Worm (Caenorhabditis elegans): ENCODE results near the gene sec-15.

The sec-15 gene

DNA sequence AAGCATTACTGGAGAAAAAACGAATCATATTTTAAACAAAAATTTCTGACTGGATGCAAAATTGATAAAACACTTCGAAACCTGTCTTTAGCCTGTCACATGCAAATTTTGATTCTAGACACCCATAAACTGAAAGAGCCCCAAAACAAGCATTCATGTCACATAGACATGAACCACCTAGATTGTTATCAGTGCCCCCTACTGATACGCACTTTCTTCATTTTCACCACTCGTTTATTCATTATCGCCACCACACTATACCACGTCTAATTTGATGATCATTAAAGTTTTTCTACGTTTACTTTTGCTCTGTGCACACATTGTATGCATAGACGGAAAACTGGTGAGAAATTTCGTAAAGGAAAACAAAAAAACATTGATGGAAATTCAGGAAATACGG is 23.6 kb downstream of the sec-15 start, which contains the start of gene cnnm-2:
cnnm-2 (plus strand) TSS at position 190 of the 400 bp plus-strand sequence.
- no peak for TF ChIP-seq lin-13 (tag; optimal IDR thresholded peaks at IDR 0.05)
- TF ChIP-seq unc-39 (tag; optimal IDR thresholded peaks at IDR 0.05), result no peak
- no peak for TF ChIP-seq pha-4 (tag; optimal IDR thresholded peaks at IDR 0.05)
- TF ChIP-seq lin-32 (GFP tag; optimal IDR thresholded peaks at IDR 0.05), result no peak
- no peak for TF ChIP-seq flh-1 (GFP tag; optimal IDR thresholded peaks at IDR 0.05)
- no peak for TF ChIP-seq ces-1 (GFP tag; optimal IDR thresholded peaks at IDR 0.05)

DNA sequence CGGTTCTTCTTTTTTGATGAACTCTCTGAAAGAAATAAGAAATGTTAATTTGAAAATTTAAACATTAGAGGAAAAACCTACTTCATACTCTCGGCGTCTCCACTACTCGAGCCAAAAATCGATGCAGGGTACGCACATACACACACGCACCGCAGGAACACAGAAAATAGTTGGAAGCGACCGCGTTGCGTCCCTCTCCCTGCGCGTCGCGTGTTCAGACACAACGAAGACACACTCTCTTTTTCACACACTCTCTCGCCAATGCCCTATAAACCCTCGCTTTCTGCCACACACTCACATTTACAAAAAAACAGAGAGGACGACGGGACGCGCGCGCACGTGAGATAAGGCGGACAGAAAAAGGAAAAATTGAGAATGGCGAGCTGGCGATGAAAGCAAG is 24.6 kb downstream of the sec-15 start, which contains the start of gene R04E5.9:
R04E5.9 (minus strand) TSS at position 235 of the 400 bp plus-strand sequence.
- TF ChIP-seq mep-1 (tag; optimal IDR thresholded peaks at IDR 0.05) (peak; percentile 56), ces-1 (GFP tag; optimal IDR thresholded peaks at IDR 0.05) (peak; percentile 56), mab-5 (tag; optimal IDR thresholded peaks at IDR 0.05) (no peak), ceh-83 (GFP tag; optimal IDR thresholded peaks at IDR 0.05) (peak; percentile 29), hlh-1 (tag; optimal IDR thresholded peaks at IDR 0.05) (peak; percentile 50), elt-3 (tag; optimal IDR thresholded peaks at IDR 0.05) (no peak), unc-62 (GFP tag; optimal IDR thresholded peaks at IDR 0.05) (peak; percentile 48), lin-13 (tag; optimal IDR thresholded peaks at IDR 0.05) (peak; percentile 30), nhr-2 (tag; optimal IDR thresholded peaks at IDR 0.05) (no peak), mls-2 (tag; optimal IDR thresholded peaks at IDR 0.05) (no peak), unc-120 (tag; optimal IDR thresholded peaks at IDR 0.05; ENCODE audit: poor library complexity, severe bottlenecking) (peak; percentile 69), unc-39 (tag; optimal IDR thresholded peaks at IDR 0.05) (no peak), zip-8 (tag; optimal IDR thresholded peaks at IDR 0.05) (no peak), M03D4.4 (tag; optimal IDR thresholded peaks at IDR 0.05) (peak; percentile 29), elt-1 (tag; optimal IDR thresholded peaks at IDR 0.05; ENCODE audit: borderline replicate concordance, insufficient read depth) (no peak), lsy-2 (tag; optimal IDR thresholded peaks at IDR 0.05) (peak; percentile 26), cnd-1 (tag; optimal IDR thresholded peaks at IDR 0.05) (peak; percentile 54), ztf-11 (tag; optimal IDR thresholded peaks at IDR 0.05) (no peak), flh-1 (GFP tag; optimal IDR thresholded peaks at IDR 0.05) (no peak), blmp-1 (tag; optimal IDR thresholded peaks at IDR 0.05) (no peak), pha-4 (tag; optimal IDR thresholded peaks at IDR 0.05) (peak; percentile 75), nhr-28 (tag; optimal IDR thresholded peaks at IDR 0.05) (no peak), sem-2 (GFP tag; optimal IDR thresholded peaks at IDR 0.05) (no peak), drap-1 (GFP tag; optimal IDR thresholded peaks at IDR 0.05) (peak; percentile 20), lin-32 (GFP tag; optimal IDR thresholded peaks at IDR 0.05) (no peak), bed-3 (GFP tag; optimal IDR thresholded peaks at IDR 0.05) (no peak), nhr-237 (tag; optimal IDR thresholded peaks at IDR 0.05) (peak; percentile 64), ceh-43 (GFP tag; optimal IDR thresholded peaks at IDR 0.05) (no peak), nhr-76 (tag; optimal IDR thresholded peaks at IDR 0.05) (no peak), ceh-39 (tag; optimal IDR thresholded peaks at IDR 0.05) (peak; percentile 66), nhr-12 (tag; optimal IDR thresholded peaks at IDR 0.05) (no peak), tbx-8 (GFP tag; optimal IDR thresholded peaks at IDR 0.05) (no peak), snpc-4 (tag; optimal IDR thresholded peaks at IDR 0.05) (no peak), ham-2 (GFP tag; optimal IDR thresholded peaks at IDR 0.05) (peak; percentile 1), sptf-1 (tag; optimal IDR thresholded peaks at IDR 0.05) (peak; percentile 76)

DNA sequence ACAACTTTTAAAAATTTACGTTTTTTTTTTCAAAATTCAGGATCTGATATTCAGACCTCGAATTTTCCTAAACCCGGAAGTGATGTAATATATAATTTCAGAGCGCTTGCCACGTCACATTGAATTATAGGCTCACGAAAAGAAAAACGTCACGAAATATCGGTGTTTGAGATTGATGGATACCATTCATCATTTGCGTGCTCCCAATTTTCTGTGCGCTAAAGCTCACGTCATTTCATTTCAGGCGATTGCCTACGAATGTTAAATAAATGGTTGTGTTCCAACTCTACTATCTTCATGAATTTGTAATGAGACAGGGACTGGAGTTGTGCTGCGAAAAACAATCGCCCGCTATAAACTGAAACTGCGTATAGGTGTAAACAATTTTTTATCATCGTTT is 26.8 kb downstream of the sec-15 start:
- no peak for TF ChIP-seq bed-3 (GFP tag; optimal IDR thresholded peaks at IDR 0.05)

DNA sequence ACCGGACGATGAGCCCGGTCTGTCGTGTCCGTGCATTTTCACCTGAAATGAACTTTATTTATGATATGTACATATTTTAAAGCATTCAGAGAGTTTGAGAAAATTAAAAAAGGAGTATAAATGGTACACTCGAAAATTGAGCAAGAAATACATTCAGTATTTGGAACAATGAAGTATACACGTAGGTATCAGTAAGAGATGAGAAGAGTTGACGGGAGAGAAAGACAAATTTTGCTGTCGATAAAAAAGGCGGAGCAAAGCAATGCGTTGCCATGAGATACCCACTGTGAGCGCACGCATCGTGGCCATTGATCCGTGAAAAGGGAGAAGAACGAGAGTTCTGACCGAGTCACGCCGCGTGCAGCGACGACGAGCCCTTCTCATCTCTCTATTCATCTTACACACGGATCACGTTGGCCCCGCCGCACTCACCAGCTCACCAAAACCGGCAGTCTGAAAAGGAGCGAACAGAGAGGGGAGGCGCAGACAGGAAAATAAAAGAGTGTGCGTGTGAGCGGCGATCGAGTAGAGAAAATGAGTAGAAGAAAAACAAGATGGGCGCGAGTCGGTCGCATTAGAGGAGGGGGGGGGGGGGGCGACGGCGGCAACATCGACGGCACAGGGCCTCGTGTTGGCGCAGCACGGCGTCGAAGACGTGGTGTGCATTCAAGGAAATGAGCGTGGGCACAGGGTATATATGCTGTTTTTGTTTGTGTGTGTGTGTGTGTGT is 29.3 kb downstream of the sec-15 start, which contains the start of gene R04E5.8:
R04E5.8 (minus strand) TSS at position 51 of the 730 bp plus-strand sequence.
- TF ChIP-seq unc-120 (tag; optimal IDR thresholded peaks at IDR 0.05; ENCODE audit: poor library complexity, severe bottlenecking) (peak; percentile 48), sptf-1 (tag; optimal IDR thresholded peaks at IDR 0.05) (no peak)
